Worm (Caenorhabditis elegans): ENCODE results near the gene W04G3.7.

DNA sequence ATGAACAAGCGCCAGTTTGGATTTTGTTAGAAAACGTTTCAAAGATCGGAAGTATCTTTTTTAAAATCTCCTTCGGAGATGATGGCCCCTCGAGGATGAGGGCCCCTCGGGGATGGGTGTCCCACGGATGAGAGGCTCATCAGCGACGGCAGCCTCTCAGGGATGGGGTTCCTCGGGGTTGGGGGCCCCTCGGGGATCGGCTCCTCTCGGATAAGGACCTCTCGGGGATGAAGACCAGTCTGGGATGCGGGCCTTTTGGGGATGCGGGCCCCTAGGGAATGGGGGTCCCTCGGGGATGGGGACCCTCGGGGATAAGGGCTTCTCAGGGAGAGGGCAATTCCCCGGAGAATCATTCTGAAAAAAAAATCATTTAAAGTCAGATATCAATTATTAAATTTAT is 34.7 kb downstream of the W04G3.7 start:
- TF ChIP-seq nhr-23 (tag; optimal IDR thresholded peaks at IDR 0.05) (no peak), nhr-28 (tag; optimal IDR thresholded peaks at IDR 0.05) (no peak), unc-62 (GFP tag; optimal IDR thresholded peaks at IDR 0.05) (no peak), nhr-12 (tag; optimal IDR thresholded peaks at IDR 0.05) (no peak)
